Fruit fly (Drosophila melanogaster): Measurements from ENCODE around the gene CG4174.
A peak's percentile ranks its signal among the peaks of the same experiment; 100 is the strongest.

Gene CG4174

DNA sequence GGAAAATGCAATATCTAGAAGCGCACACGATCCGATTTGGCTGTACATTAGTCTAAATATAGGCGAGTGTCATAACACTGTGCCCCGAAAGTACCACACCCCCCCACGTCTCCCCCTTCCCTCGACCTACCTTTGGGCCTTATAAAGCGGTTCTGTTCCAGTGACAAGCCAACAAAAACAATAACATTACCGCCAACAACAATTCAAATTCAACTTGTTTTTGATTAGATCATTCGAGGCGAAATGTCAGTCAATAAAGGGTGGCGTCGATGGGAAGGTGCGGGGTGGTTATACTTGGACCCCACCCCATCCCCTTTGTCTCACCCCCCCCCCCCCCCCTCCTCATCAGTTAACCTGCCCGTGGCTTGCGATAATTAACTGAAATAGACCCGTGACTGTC is 15.3 kb upstream of the CG4174 start (continued):
- TF ChIP-seq gsb (GFP tag; IDR thresholded peaks at IDR 0.05) (no peak), C15 (GFP tag; IDR thresholded peaks at IDR 0.05) (no peak), Sox102F (GFP tag; optimal IDR thresholded peaks at IDR 0.05) (no peak), psq (GFP tag; optimal IDR thresholded peaks at IDR 0.05) (no peak), sima (GFP tag; optimal IDR thresholded peaks at IDR 0.05) (no peak), CG8359 (GFP tag; optimal IDR thresholded peaks at IDR 0.05; ENCODE audit: borderline replicate concordance) (no peak), crol (GFP tag; IDR thresholded peaks at IDR 0.05) (peak; percentile 95), CG18619 (GFP tag; optimal IDR thresholded peaks at IDR 0.05) (peak; percentile 3), CG11696 (GFP tag; IDR thresholded peaks at IDR 0.05) (no peak), tna (GFP tag; IDR thresholded peaks at IDR 0.05; ENCODE audit: partially characterized antibody) (0 out of 2 replicates have a peak, but pooled peaks have one; percentile 10), kay (GFP tag; optimal IDR thresholded peaks at IDR 0.05) (no peak), NC2α (GFP tag; optimal IDR thresholded peaks at IDR 0.05) (no peak), Aef1 (GFP tag; IDR thresholded peaks at IDR 0.05) (0 out of 3 replicates have a peak, but pooled peaks have one; percentile 24), sd (tag; optimal IDR thresholded peaks at IDR 0.05) (peak; percentile 27), CG10543 (GFP tag; optimal IDR thresholded peaks at IDR 0.05) (peak; percentile 60), lilli (GFP tag; optimal IDR thresholded peaks at IDR 0.05) (no peak), Pdp1 (GFP tag; optimal IDR thresholded peaks at IDR 0.05) (peak in 1 of 2 experiments; percentile 38), CG10267 (tag; optimal IDR thresholded peaks at IDR 0.05) (no peak), HmgZ (tag; optimal IDR thresholded peaks at IDR 0.05) (peak; percentile 11), CG2116 (GFP tag; optimal IDR thresholded peaks at IDR 0.05) (no peak), aop (GFP tag; IDR thresholded peaks at IDR 0.05) (no peak), CG12071 (GFP tag; optimal IDR thresholded peaks at IDR 0.05) (no peak), CG31441 (GFP tag; IDR thresholded peaks at IDR 0.05) (no peak), yki (optimal IDR thresholded peaks at IDR 0.05) (no peak), wek (GFP tag; optimal IDR thresholded peaks at IDR 0.05) (no peak), Deaf1 (tag; optimal IDR thresholded peaks at IDR 0.05) (no peak), ssp (GFP tag; IDR thresholded peaks at IDR 0.05) (no peak)

DNA sequence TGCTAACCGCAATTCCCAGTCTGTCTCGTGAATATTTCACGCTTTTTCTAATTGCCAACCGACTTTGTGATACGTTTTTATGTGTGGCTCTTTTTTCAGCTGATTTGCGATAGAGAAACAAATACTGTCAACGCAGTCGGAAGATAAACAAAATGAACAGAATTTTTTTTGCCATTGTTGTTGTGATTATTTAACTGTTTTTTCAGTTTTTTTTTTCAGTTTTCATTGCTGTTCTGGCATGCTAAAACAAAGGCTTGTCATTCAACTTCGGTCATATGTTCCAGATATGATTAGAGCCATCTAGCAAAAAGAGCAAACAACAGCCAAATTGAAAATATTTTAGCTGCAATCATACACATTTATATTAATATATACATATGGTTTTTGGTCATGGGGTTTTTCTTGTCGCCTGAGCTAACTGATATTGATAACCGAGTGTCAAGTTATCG is 14.5 kb upstream of the CG4174 start:
- no peak for TF ChIP-seq rib (GFP tag; IDR thresholded peaks at IDR 0.05)
- no peak for TF ChIP-seq CG6813 (GFP tag; optimal IDR thresholded peaks at IDR 0.05)
- no peak for TF ChIP-seq slbo (GFP tag; IDR thresholded peaks at IDR 0.05)
- TF ChIP-seq prd (optimal IDR thresholded peaks at IDR 0.05): no peak
- TF ChIP-seq prd (GFP tag; IDR thresholded peaks at IDR 0.05): no peak
- TF ChIP-seq Gug (GFP tag; IDR thresholded peaks at IDR 0.05): no peak
- TF ChIP-seq chinmo (GFP tag; IDR thresholded peaks at IDR 0.05; ENCODE audit: partially characterized antibody): 0 out of 4 replicates have a peak, but pooled peaks have one; percentile 57
- no peak for TF ChIP-seq CG12236 (GFP tag; optimal IDR thresholded peaks at IDR 0.05)
- no peak for TF ChIP-seq tgo (GFP tag; IDR thresholded peaks at IDR 0.05)
- no peak for TF ChIP-seq gcm2 (GFP tag; optimal IDR thresholded peaks at IDR 0.05)
- TF ChIP-seq Atf3 (GFP tag; optimal IDR thresholded peaks at IDR 0.05): no peak
- no peak for TF ChIP-seq esg (GFP tag; conservative IDR thresholded peaks at IDR 0.05)
- peak; percentile 39 for TF ChIP-seq CG34376 (GFP tag; optimal IDR thresholded peaks at IDR 0.05)
- TF ChIP-seq btn (GFP tag; optimal IDR thresholded peaks at IDR 0.05): no peak
- TF ChIP-seq abd-A (tag; optimal IDR thresholded peaks at IDR 0.05): no peak
- no peak for TF ChIP-seq fd3F (GFP tag; optimal IDR thresholded peaks at IDR 0.05)
- no peak for TF ChIP-seq mld (GFP tag; IDR thresholded peaks at IDR 0.05; ENCODE audit: partially characterized antibody)
- TF ChIP-seq Fer3 (tag; optimal IDR thresholded peaks at IDR 0.05): no peak
- TF ChIP-seq CG10565 (GFP tag; optimal IDR thresholded peaks at IDR 0.05): no peak
- TF ChIP-seq slp2 (GFP tag; optimal IDR thresholded peaks at IDR 0.05): no peak
- TF ChIP-seq Trl (optimal IDR thresholded peaks at IDR 0.05): no peak
- no peak for TF ChIP-seq Trl (GFP tag; optimal IDR thresholded peaks at IDR 0.05)
- TF ChIP-seq Vsx1 (GFP tag; optimal IDR thresholded peaks at IDR 0.05): no peak
- no peak for TF ChIP-seq Mad (GFP tag; optimal IDR thresholded peaks at IDR 0.05)
- TF ChIP-seq vfl (GFP tag; optimal IDR thresholded peaks at IDR 0.05): no peak
- no peak for TF ChIP-seq Myb (GFP tag; optimal IDR thresholded peaks at IDR 0.05)
- no peak for TF ChIP-seq oc (tag; optimal IDR thresholded peaks at IDR 0.05)

All from whole organism, embryonic.